Fruit fly (Drosophila melanogaster): Measurements from ENCODE around the gene CG6833.

DNA sequence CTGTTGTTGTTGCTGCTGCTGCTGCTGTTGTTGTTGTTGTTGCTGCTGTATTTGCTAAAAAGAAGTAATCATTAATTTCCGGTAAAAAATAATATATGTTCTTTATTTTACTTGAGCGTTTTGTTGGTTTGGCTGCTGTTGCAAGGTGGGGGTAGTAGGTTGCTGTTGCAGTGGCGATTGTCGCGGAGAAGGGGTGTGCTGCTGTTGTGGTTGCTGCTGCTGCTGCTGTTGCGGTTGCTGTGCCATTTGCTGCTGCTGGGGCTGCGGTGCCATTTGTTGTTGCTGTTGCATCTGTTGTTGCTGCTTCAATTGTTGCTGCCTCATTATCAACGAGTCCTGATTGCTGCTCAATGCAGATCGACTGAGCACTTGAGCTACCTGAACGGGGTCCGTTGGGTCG is 25.3 kb upstream of the CG6833 start:
- TF ChIP-seq lz (GFP tag; optimal IDR thresholded peaks at IDR 0.05), result no peak
- no peak for TF ChIP-seq CG6808 (GFP tag; optimal IDR thresholded peaks at IDR 0.05)
- TF ChIP-seq CG11902 (GFP tag; optimal IDR thresholded peaks at IDR 0.05), result no peak
- no peak for TF ChIP-seq Gug (GFP tag; IDR thresholded peaks at IDR 0.05)
- TF ChIP-seq CG6854 (GFP tag; optimal IDR thresholded peaks at IDR 0.05), result no peak
- TF ChIP-seq Met (GFP tag; optimal IDR thresholded peaks at IDR 0.05), result no peak
- TF ChIP-seq Sox14 (GFP tag; optimal IDR thresholded peaks at IDR 0.05), result no peak
- no peak for TF ChIP-seq Eip93F (GFP tag; optimal IDR thresholded peaks at IDR 0.05)
- no peak for TF ChIP-seq topi (GFP tag; optimal IDR thresholded peaks at IDR 0.05)
- no peak for TF ChIP-seq Smox (GFP tag; optimal IDR thresholded peaks at IDR 0.05)
- no peak for TF ChIP-seq CG15336 (GFP tag; IDR thresholded peaks at IDR 0.05)
- no peak for TF ChIP-seq CG3919 (GFP tag; optimal IDR thresholded peaks at IDR 0.05)
- no peak for TF ChIP-seq CG8632 (GFP tag; optimal IDR thresholded peaks at IDR 0.05)
- no peak for TF ChIP-seq CG6163 (GFP tag; IDR thresholded peaks at IDR 0.05)
